Worm (Caenorhabditis elegans) whole organism, L4 larva: ENCODE data around the gene F09E5.11.

Source experiments
- F10B5.3 ChIP-seq: sonication (generic microtip); optimal IDR thresholded peaks from 2 replicates; lab custom pipeline; 2016; ENCODE audit warnings: mild to moderate bottlenecking, missing genetic modification characterization, missing compliant biosample characterization
- F37D6.2 ChIP-seq: sonication (generic microtip); optimal IDR thresholded peaks from 2 replicates; lab custom pipeline; 2016; ENCODE audit warnings: mild to moderate bottlenecking, missing genetic modification characterization, missing compliant biosample characterization
- T20F7.1 ChIP-seq: fragments of 200-800 bp; sonication (Bioruptor generic); optimal IDR thresholded peaks from 2 replicates; lab custom pipeline; 2018; ENCODE audit warnings: mild to moderate bottlenecking, missing genetic modification characterization, missing compliant biosample characterization
- T26A8.4 ChIP-seq: fragments of 200-800 bp; sonication (Bioruptor generic); IDR thresholded peaks from 2 replicates; pipeline ENCODE4 v1.3.6; 2022; ENCODE audit warnings: missing genetic modification characterization, missing compliant biosample characterization
- Y105C5A.15 ChIP-seq: fragments of 200-800 bp; sonication (Bioruptor generic); IDR thresholded peaks from 2 replicates; pipeline ENCODE4 v1.3.6; 2022; ENCODE audit warnings: missing genetic modification characterization, missing compliant biosample characterization
- Y48G9A.11 ChIP-seq: fragments of 200-800 bp; sonication (Bioruptor generic); IDR thresholded peaks from 2 replicates; pipeline ENCODE4 v1.3.6; 2022; ENCODE audit warnings: missing genetic modification reagents, missing genetic modification characterization, missing compliant biosample characterization
- aly-2 ChIP-seq: sonication (generic microtip); optimal IDR thresholded peaks from 2 replicates; lab custom pipeline; 2018; ENCODE audit warnings: missing biosample characterization, missing genetic modification characterization
- ama-1 ChIP-seq: fragments of 150-350 bp; optimal IDR thresholded peaks from 2 replicates; lab custom pipeline; 2014; ENCODE audit warnings: inconsistent platforms, mixed read lengths
- arid-1 ChIP-seq: fragments of 200-800 bp; sonication (Bioruptor generic); conservative IDR thresholded peaks from 2 replicates; pipeline ENCODE4 v1.3.6; 2022; ENCODE audit warnings: missing genetic modification reagents, missing genetic modification characterization, missing compliant biosample characterization
- ceh-20 ChIP-seq: fragments of 200-800 bp; sonication (Bioruptor generic); IDR thresholded peaks from 2 replicates; pipeline ENCODE4 v1.3.6; 2022; ENCODE audit warnings: missing genetic modification reagents, missing genetic modification characterization, missing compliant biosample characterization
- ceh-32 ChIP-seq: sonication (generic microtip); optimal IDR thresholded peaks from 2 replicates; lab custom pipeline; 2016; ENCODE audit warnings: mild to moderate bottlenecking, missing genetic modification characterization, missing compliant biosample characterization; ENCODE audit not compliant: poor library complexity
- ceh-62 ChIP-seq: sonication (generic microtip); optimal IDR thresholded peaks from 2 replicates; lab custom pipeline; 2017; ENCODE audit warnings: missing biosample characterization, missing genetic modification characterization
- daf-19 ChIP-seq: fragments of 200-800 bp; sonication (Bioruptor generic); conservative IDR thresholded peaks from 2 replicates; pipeline ENCODE4 v1.3.6; 2022; ENCODE audit warnings: missing genetic modification characterization, missing compliant biosample characterization
- daf-8 ChIP-seq: fragments of 200-800 bp; sonication (Bioruptor generic); IDR thresholded peaks from 2 replicates; pipeline ENCODE4 v1.3.6; 2022; ENCODE audit warnings: missing genetic modification characterization, missing compliant biosample characterization
- dmd-8 ChIP-seq: fragments of 200-800 bp; sonication (Bioruptor generic); IDR thresholded peaks from 2 replicates; pipeline ENCODE4 v1.3.6; 2022; ENCODE audit warnings: missing genetic modification characterization, missing compliant biosample characterization
- dpl-1 ChIP-seq: fragments of 150-350 bp; optimal IDR thresholded peaks from 2 replicates; lab custom pipeline; 2014; ENCODE audit warnings: missing biosample characterization, missing genetic modification reagents, missing genetic modification characterization
- duxl-1 ChIP-seq: sonication (generic microtip); optimal IDR thresholded peaks from 2 replicates; lab custom pipeline; 2016; ENCODE audit warnings: mild to moderate bottlenecking, missing genetic modification characterization, moderate library complexity, missing compliant biosample characterization; ENCODE audit not compliant: poor library complexity
- egl-27 ChIP-seq: sonication (generic microtip); optimal IDR thresholded peaks from 3 replicates; lab custom pipeline; 2017; ENCODE audit warnings: missing biosample characterization, missing genetic modification reagents, missing genetic modification characterization
- egl-43 ChIP-seq: fragments of 200-800 bp; sonication (Bioruptor generic); IDR thresholded peaks from 2 replicates; pipeline ENCODE4 v1.3.6; 2022; ENCODE audit warnings: missing genetic modification reagents, missing genetic modification characterization, missing compliant biosample characterization
- fkh-10 ChIP-seq: fragments of 150-350 bp; optimal IDR thresholded peaks from 2 replicates; lab custom pipeline; 2014; ENCODE audit warnings: missing biosample characterization, missing genetic modification reagents, missing genetic modification characterization
- fos-1 ChIP-seq: fragments of 150-350 bp; optimal IDR thresholded peaks from 2 replicates; lab custom pipeline; 2014; ENCODE audit warnings: missing biosample characterization, missing genetic modification characterization
- hif-1 ChIP-seq, 2 experiments: sonication (generic microtip); optimal IDR thresholded peaks; 2 replicates each; lab custom pipeline; 2016 to 2017; ENCODE audit warnings: missing compliant biosample characterization in 2 of 2, missing genetic modification characterization in 2 of 2, missing genetic modification reagents in 2 of 2, missing genotype in 2 of 2, mild to moderate bottlenecking in 1 of 2
- hlh-11 ChIP-seq: fragments of 200-800 bp; sonication (Bioruptor generic); optimal IDR thresholded peaks from 2 replicates; lab custom pipeline; 2018; ENCODE audit warnings: mild to moderate bottlenecking, missing genetic modification characterization, missing compliant biosample characterization
- hlh-30 ChIP-seq: sonication (generic microtip); optimal IDR thresholded peaks from 2 replicates; lab custom pipeline; 2017; ENCODE audit warnings: antibody characterized with exemption, mild to moderate bottlenecking, missing genetic modification characterization, missing compliant biosample characterization; ENCODE audit not compliant: insufficient read depth
- jun-1 ChIP-seq: fragments of 150-350 bp; optimal IDR thresholded peaks from 2 replicates; lab custom pipeline; 2014; ENCODE audit warnings: missing biosample characterization, missing genetic modification reagents, missing genetic modification characterization
- lin-1 ChIP-seq: fragments of 200-800 bp; sonication (Bioruptor generic); IDR thresholded peaks from 2 replicates; pipeline ENCODE4 v1.3.6; 2022; ENCODE audit warnings: missing genetic modification reagents, missing genetic modification characterization, missing compliant biosample characterization
- lin-15B ChIP-seq: fragments of 150-350 bp; sonication (generic microtip); optimal IDR thresholded peaks from 3 replicates; lab custom pipeline; 2014; ENCODE audit warnings: missing biosample characterization, missing genetic modification characterization
- lin-38 ChIP-seq: fragments of 200-800 bp; sonication (Bioruptor generic); IDR thresholded peaks from 2 replicates; pipeline ENCODE4 v1.3.6; 2022; ENCODE audit warnings: missing genetic modification reagents, missing genetic modification characterization, missing compliant biosample characterization
- lin-39 ChIP-seq: fragments of 150-350 bp; optimal IDR thresholded peaks from 2 replicates; lab custom pipeline; 2014; ENCODE audit warnings: missing biosample characterization, missing genetic modification reagents, missing genetic modification characterization
- madf-5 ChIP-seq, 2 experiments: fragments of 200-800 bp; sonication (Bioruptor generic); IDR thresholded peaks; 2 replicates each; pipeline ENCODE4 v1.3.6; 2022; ENCODE audit warnings: missing compliant biosample characterization in 2 of 2, missing genetic modification characterization in 2 of 2
- madf-9 ChIP-seq: fragments of 200-800 bp; sonication (Bioruptor generic); conservative IDR thresholded peaks from 2 replicates; pipeline ENCODE4 v1.3.6; 2022; ENCODE audit warnings: missing genetic modification reagents, missing genetic modification characterization, missing compliant biosample characterization
- mes-2 ChIP-seq: sonication (generic microtip); optimal IDR thresholded peaks from 2 replicates; lab custom pipeline; 2016; ENCODE audit warnings: missing genotype, mild to moderate bottlenecking, missing genetic modification characterization, missing compliant biosample characterization; ENCODE audit not compliant: poor library complexity, severe bottlenecking
- mxl-2 ChIP-seq: fragments of 200-800 bp; sonication (Bioruptor generic); conservative IDR thresholded peaks from 2 replicates; pipeline ENCODE4 v1.3.6; 2022; ENCODE audit warnings: missing genetic modification reagents, missing genetic modification characterization, missing compliant biosample characterization
- nhr-10 ChIP-seq: fragments of 150-350 bp; optimal IDR thresholded peaks from 2 replicates; lab custom pipeline; 2014; ENCODE audit warnings: missing biosample characterization, missing genetic modification characterization
- nhr-111 ChIP-seq: fragments of 200-800 bp; sonication (Bioruptor generic); optimal IDR thresholded peaks from 2 replicates; lab custom pipeline; 2018; ENCODE audit warnings: mild to moderate bottlenecking, missing genetic modification characterization, missing compliant biosample characterization
- nhr-237 ChIP-seq: sonication (generic microtip); optimal IDR thresholded peaks from 2 replicates; lab custom pipeline; 2017; ENCODE audit warnings: missing biosample characterization, missing genetic modification characterization
- nhr-25 ChIP-seq: sonication (generic microtip); optimal IDR thresholded peaks from 2 replicates; lab custom pipeline; 2017; ENCODE audit warnings: missing genetic modification characterization, mild to moderate bottlenecking, missing compliant biosample characterization, antibody characterized with exemption, moderate library complexity, borderline replicate concordance; ENCODE audit not compliant: insufficient read depth
- nhr-41 ChIP-seq: fragments of 200-800 bp; sonication (Bioruptor generic); IDR thresholded peaks from 2 replicates; pipeline ENCODE4 v1.3.6; 2022; ENCODE audit warnings: missing genetic modification reagents, missing genetic modification characterization, missing compliant biosample characterization
- nhr-42 ChIP-seq: fragments of 200-800 bp; sonication (Bioruptor generic); IDR thresholded peaks from 2 replicates; pipeline ENCODE4 v1.3.6; 2022; ENCODE audit warnings: missing genetic modification characterization, missing compliant biosample characterization
- php-3 ChIP-seq: fragments of 200-800 bp; sonication (Bioruptor generic); IDR thresholded peaks from 2 replicates; pipeline ENCODE4 v1.3.6; 2022; ENCODE audit warnings: missing genetic modification reagents, missing genetic modification characterization, missing compliant biosample characterization
- pqm-1 ChIP-seq: sonication (generic microtip); optimal IDR thresholded peaks from 2 replicates; lab custom pipeline; 2017; ENCODE audit warnings: missing biosample characterization, missing genetic modification characterization
- saeg-2 ChIP-seq: fragments of 200-800 bp; sonication (Bioruptor generic); IDR thresholded peaks from 2 replicates; pipeline ENCODE4 v1.3.6; 2022; ENCODE audit warnings: missing genetic modification reagents, missing genetic modification characterization, missing compliant biosample characterization
- set-16 ChIP-seq: fragments of 200-800 bp; sonication (Bioruptor generic); IDR thresholded peaks from 2 replicates; pipeline ENCODE4 v1.3.6; 2022; ENCODE audit warnings: missing genetic modification reagents, missing genetic modification characterization, missing compliant biosample characterization
- snpc-4 ChIP-seq: fragments of 150-350 bp; optimal IDR thresholded peaks from 2 replicates; lab custom pipeline; 2014; ENCODE audit warnings: missing biosample characterization, missing genetic modification characterization
- tra-1 ChIP-seq: fragments of 200-800 bp; sonication (Bioruptor generic); IDR thresholded peaks from 2 replicates; pipeline ENCODE4 v1.3.6; 2022; ENCODE audit warnings: missing genetic modification reagents, missing genetic modification characterization, missing compliant biosample characterization
- unc-62 ChIP-seq, 3 experiments: fragments of 150-350 bp in 1 of 3; sonication (generic microtip); optimal IDR thresholded peaks in 2 of 3; peaks in 1 of 3; 1 replicate in 1 of 3; 2 replicates in 2 of 3; lab custom pipeline; 2014 to 2017; ENCODE audit warnings: missing biosample characterization in 3 of 3, missing genetic modification characterization in 3 of 3, missing genetic modification reagents in 3 of 3, missing genotype in 1 of 3
- zag-1 ChIP-seq: fragments of 150-350 bp; optimal IDR thresholded peaks from 2 replicates; lab custom pipeline; 2014; ENCODE audit warnings: missing biosample characterization, missing genetic modification characterization
- zip-11 ChIP-seq: fragments of 200-800 bp; sonication (Bioruptor generic); IDR thresholded peaks from 2 replicates; pipeline ENCODE4 v1.3.6; 2022; ENCODE audit warnings: missing genetic modification characterization, missing compliant biosample characterization
- ztf-11 ChIP-seq: fragments of 150-350 bp; optimal IDR thresholded peaks from 2 replicates; lab custom pipeline; 2014; ENCODE audit warnings: missing biosample characterization, missing genetic modification characterization

F09E5.11 gene

DNA sequence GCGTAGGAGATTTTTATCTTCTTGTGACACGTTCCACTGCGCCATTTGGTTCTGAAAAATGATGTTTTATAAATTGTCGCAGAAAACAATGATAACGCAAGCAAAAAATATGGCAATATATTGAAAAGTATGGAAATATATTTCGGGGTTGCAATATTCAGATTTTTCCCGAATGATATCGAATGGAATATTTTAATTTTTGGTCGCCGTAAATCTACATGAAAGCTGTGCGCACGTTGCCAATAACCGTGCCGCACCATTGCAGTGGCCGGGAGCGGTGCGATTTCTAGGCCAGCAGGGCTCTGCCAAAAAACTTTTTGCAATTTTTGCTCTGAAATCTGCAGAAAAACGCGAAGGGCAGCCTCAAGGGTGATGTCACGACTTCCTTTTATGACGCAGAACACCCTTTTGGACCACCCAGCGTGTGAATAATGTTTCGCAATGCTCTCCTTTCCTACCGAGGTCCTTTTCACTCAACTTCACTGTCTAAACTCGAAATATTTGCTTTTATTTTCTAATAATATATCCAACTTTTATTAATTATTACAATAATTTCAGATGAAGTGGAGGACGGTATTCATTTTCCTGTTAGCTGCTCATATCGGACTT, at the start of gene F09E5.11, which contains the start of gene bmy-1:
Gene F09E5.11 (minus strand): TSS at position 51 of the 609 bp plus-strand sequence.
Gene bmy-1 (plus strand): TSS at position 559 of the 609 bp plus-strand sequence.
- TF ChIP-seq hif-1 (tag; optimal IDR thresholded peaks at IDR 0.05; lab: Kevin White, UChicago) = peak in 1 of 2 experiments; percentile 94
- peak in 1 of 2 experiments; percentile 89 for TF ChIP-seq unc-62 (GFP tag; optimal IDR thresholded peaks at IDR 0.05 in 1 of 2; lab: Kevin White, UChicago)
- TF ChIP-seq unc-62 (tag; optimal IDR thresholded peaks at IDR 0.05; lab: Kevin White, UChicago) = no peak
- TF ChIP-seq egl-43 (GFP tag; lab: Robert Waterston, UW) = no peak
- no peak for TF ChIP-seq ztf-11 (tag; lab: Kevin White, UChicago)
- TF ChIP-seq saeg-2 (GFP tag; lab: Robert Waterston, UW) = peak; percentile 60; the same call in 1 of the 2 replicates
- TF ChIP-seq lin-38 (GFP tag; lab: Robert Waterston, UW) = peak; percentile 78
- peak; percentile 61 for TF ChIP-seq fkh-10 (GFP tag; lab: Kevin White, UChicago)
- TF ChIP-seq zip-11 (GFP tag; lab: Robert Waterston, UW) = no peak
- TF ChIP-seq nhr-41 = no peak
- TF ChIP-seq aly-2 (tag; lab: Kevin White, UChicago) = no peak
- TF ChIP-seq zag-1 = no peak
- TF ChIP-seq F10B5.3 = no peak
- TF ChIP-seq nhr-42 (GFP tag; lab: Robert Waterston, UW) = no peak
- TF ChIP-seq set-16 (GFP tag; lab: Robert Waterston, UW) = peak; percentile 54
- TF ChIP-seq lin-15B (tag; lab: Kevin White, UChicago) = peak; percentile 83
- no peak for TF ChIP-seq madf-5 (GFP tag; IDR thresholded peaks at IDR 0.05; lab: Robert Waterston, UW)
- TF ChIP-seq lin-1 (GFP tag; lab: Robert Waterston, UW) = no peak
- no peak for TF ChIP-seq nhr-10
- TF ChIP-seq mxl-2 (GFP tag; lab: Robert Waterston, UW) = no peak
- peak; percentile 58 for TF ChIP-seq F37D6.2
- no peak for TF ChIP-seq snpc-4 (tag; lab: Kevin White, UChicago)
- peak; percentile 19 for TF ChIP-seq ama-1 (lab: Kevin White, UChicago)
- peak; percentile 80 for TF ChIP-seq T26A8.4 (GFP tag; lab: Robert Waterston, UW)
- peak; percentile 99 for TF ChIP-seq mes-2 (tag; lab: Kevin White, UChicago)
- peak; percentile 72 for TF ChIP-seq duxl-1 (tag; lab: Kevin White, UChicago)
- no peak for TF ChIP-seq ceh-62 (tag; lab: Kevin White, UChicago)
- peak; percentile 80 for TF ChIP-seq hlh-11 (tag; lab: Kevin White, UChicago)
- peak; percentile 2 for TF ChIP-seq nhr-25 (tag; lab: Kevin White, UChicago)
- no peak for TF ChIP-seq ceh-32
- TF ChIP-seq arid-1 (GFP tag; lab: Robert Waterston, UW) = peak; percentile 61; the same call in 1 of the 2 replicates
- TF ChIP-seq ceh-20 (GFP tag; lab: Robert Waterston, UW) = peak; percentile 78
- TF ChIP-seq fos-1 (tag; lab: Kevin White, UChicago) = no peak
- TF ChIP-seq jun-1 (tag; lab: Kevin White, UChicago) = no peak
- TF ChIP-seq lin-39 (tag; lab: Kevin White, UChicago) = no peak
- TF ChIP-seq php-3 = 0 out of 2 replicates have a peak, but pooled peaks have one; percentile 15
- no peak for TF ChIP-seq nhr-237
- TF ChIP-seq nhr-111 (GFP tag; lab: Kevin White, UChicago) = no peak
- no peak for TF ChIP-seq Y105C5A.15 (GFP tag; lab: Robert Waterston, UW)
- TF ChIP-seq hlh-30 (tag; lab: Kevin White, UChicago) = peak; percentile 58
- no peak for TF ChIP-seq pqm-1
- TF ChIP-seq Y48G9A.11 (GFP tag; lab: Robert Waterston, UW) = peak; percentile 74; the same call in 1 of the 2 replicates
- no peak for TF ChIP-seq egl-27 (tag; lab: Kevin White, UChicago)
- TF ChIP-seq dpl-1 (GFP tag; lab: Kevin White, UChicago) = peak; percentile 79
- TF ChIP-seq madf-9 = peak; percentile 67
- TF ChIP-seq tra-1 = peak; percentile 75; the same call in 1 of the 2 replicates
- TF ChIP-seq daf-19 (GFP tag; lab: Robert Waterston, UW) = no peak
- peak; percentile 44 for TF ChIP-seq T20F7.1 (GFP tag; lab: Kevin White, UChicago)
- no peak for TF ChIP-seq daf-8 (GFP tag; lab: Robert Waterston, UW)
- no peak for TF ChIP-seq dmd-8 (GFP tag; lab: Robert Waterston, UW)
